Fruit fly (Drosophila melanogaster) whole organism, embryonic: ENCODE results near the gene Pfdn2.

Experiments
- Adf1 ChIP-seq: fragments of 200-800 bp; sonication (Bioruptor generic); IDR thresholded peaks from 2 replicates; pipeline ENCODE4 v1.3.6; 2022; ENCODE audit warnings: missing biosample characterization, missing genetic modification characterization
- CG10979 ChIP-seq: fragments of 200-800 bp; sonication (Bioruptor generic); optimal IDR thresholded peaks from 2 replicates; lab custom pipeline; 2018; ENCODE audit warnings: missing biosample characterization, mild to moderate bottlenecking, missing genetic modification characterization, moderate library complexity
- CG11093 ChIP-seq: fragments of 200-800 bp; sonication (Bioruptor generic); IDR thresholded peaks from 3 replicates; pipeline ENCODE4 v1.3.6; 2022; ENCODE audit warnings: missing biosample characterization, missing genetic modification characterization
- CG11723 ChIP-seq: fragments of 200-800 bp; sonication (Bioruptor generic); optimal IDR thresholded peaks from 2 replicates; lab custom pipeline; 2017; ENCODE audit warnings: missing biosample characterization, mild to moderate bottlenecking, missing genetic modification characterization
- CG12104 ChIP-seq: fragments of 200-800 bp; sonication (Bioruptor generic); optimal IDR thresholded peaks from 3 replicates; lab custom pipeline; 2016; ENCODE audit warnings: missing biosample characterization, missing genetic modification characterization
- CG13624 ChIP-seq: fragments of 200-800 bp; sonication (Bioruptor generic); optimal IDR thresholded peaks from 2 replicates; lab custom pipeline; 2016; ENCODE audit warnings: missing biosample characterization, missing genetic modification characterization
- CG15011 ChIP-seq: fragments of 200-800 bp; sonication (Bioruptor generic); optimal IDR thresholded peaks from 3 replicates; lab custom pipeline; 2018; ENCODE audit warnings: missing biosample characterization, mild to moderate bottlenecking, missing genetic modification characterization
- CG15514 ChIP-seq: fragments of 200-800 bp; sonication (Bioruptor generic); optimal IDR thresholded peaks from 3 replicates; lab custom pipeline; 2017; ENCODE audit warnings: missing biosample characterization, missing genetic modification characterization, mild to moderate bottlenecking, moderate library complexity, missing genetic modification reagents
- CG16813 ChIP-seq: fragments of 200-800 bp; sonication (Bioruptor generic); IDR thresholded peaks from 3 replicates; pipeline ENCODE4 v1.3.6; 2022; ENCODE audit warnings: missing biosample characterization, missing genetic modification characterization; ENCODE audit not compliant: partially characterized antibody
- CG1792 ChIP-seq: fragments of 200-800 bp; sonication (Bioruptor generic); optimal IDR thresholded peaks from 2 replicates; lab custom pipeline; 2016; ENCODE audit warnings: missing biosample characterization, missing genetic modification characterization
- CG18476 ChIP-seq: fragments of 200-800 bp; sonication (Bioruptor generic); optimal IDR thresholded peaks from 2 replicates; lab custom pipeline; 2016; ENCODE audit warnings: missing biosample characterization, mild to moderate bottlenecking, missing genetic modification characterization
- CG18619 ChIP-seq: fragments of 200-800 bp; sonication (Bioruptor generic); optimal IDR thresholded peaks from 3 replicates; lab custom pipeline; 2017; ENCODE audit warnings: missing biosample characterization, mild to moderate bottlenecking, missing genetic modification characterization
- CG2120 ChIP-seq: fragments of 200-800 bp; sonication (Bioruptor generic); optimal IDR thresholded peaks from 3 replicates; lab custom pipeline; 2016; ENCODE audit warnings: missing biosample characterization, missing genetic modification characterization
- CG31388 ChIP-seq: fragments of 200-800 bp; sonication (Bioruptor generic); optimal IDR thresholded peaks from 2 replicates; lab custom pipeline; 2016; ENCODE audit warnings: missing biosample characterization, missing genetic modification characterization
- CG31441 ChIP-seq: fragments of 200-800 bp; sonication (Bioruptor generic); IDR thresholded peaks from 2 replicates; pipeline ENCODE4 v1.3.6; 2022; ENCODE audit warnings: missing biosample characterization, missing genetic modification characterization
- CG3407 ChIP-seq: fragments of 200-800 bp; sonication (Bioruptor generic); optimal IDR thresholded peaks from 2 replicates; lab custom pipeline; 2018; ENCODE audit warnings: missing biosample characterization, mild to moderate bottlenecking, missing genetic modification characterization
- CG3995 ChIP-seq: fragments of 200-800 bp; sonication (Bioruptor generic); optimal IDR thresholded peaks from 3 replicates; lab custom pipeline; 2016; ENCODE audit warnings: missing biosample characterization, missing genetic modification characterization
- CG4707 ChIP-seq: fragments of 200-800 bp; sonication (Bioruptor generic); optimal IDR thresholded peaks from 2 replicates; lab custom pipeline; 2018; ENCODE audit warnings: missing biosample characterization, mild to moderate bottlenecking, missing genetic modification characterization, moderate library complexity
- CG8765 ChIP-seq: fragments of 200-800 bp; sonication (Bioruptor generic); IDR thresholded peaks from 2 replicates; pipeline ENCODE4 v1.3.6; 2022; ENCODE audit warnings: missing biosample characterization, missing genetic modification characterization
- CG9609 ChIP-seq: fragments of 200-800 bp; sonication (Bioruptor generic); optimal IDR thresholded peaks from 3 replicates; lab custom pipeline; 2016; ENCODE audit warnings: missing biosample characterization, missing genetic modification characterization
- Drgx ChIP-seq: fragments of 200-800 bp; sonication (Bioruptor generic); IDR thresholded peaks from 2 replicates; pipeline ENCODE4 v1.3.6; 2022; ENCODE audit warnings: missing biosample characterization, missing genetic modification characterization
- ERR ChIP-seq: fragments of 200-800 bp; sonication (Bioruptor generic); optimal IDR thresholded peaks from 2 replicates; lab custom pipeline; 2016; ENCODE audit warnings: missing biosample characterization, missing genetic modification characterization
- Fer3 ChIP-seq: fragments of 200-800 bp; sonication (Bioruptor generic); optimal IDR thresholded peaks from 2 replicates; lab custom pipeline; 2018; ENCODE audit warnings: missing biosample characterization, mild to moderate bottlenecking, missing genetic modification characterization, moderate library complexity
- GATAe ChIP-seq: fragments of 200-800 bp; sonication (Bioruptor generic); conservative IDR thresholded peaks from 2 replicates; pipeline ENCODE4 v1.3.6; 2022; ENCODE audit warnings: missing biosample characterization, missing genetic modification characterization
- Hr78 ChIP-seq, 2 experiments: fragments of 200-800 bp in 1 of 2; fragments of >200 bp in 1 of 2; sonication (Bioruptor generic) in 1 of 2; optimal IDR thresholded peaks; 2 replicates each; lab custom pipeline; 2017 to 2019; ENCODE audit warnings: missing biosample characterization in 2 of 2, missing genetic modification characterization in 2 of 2, mild to moderate bottlenecking in 1 of 2, moderate library complexity in 1 of 2
- MTF-1 ChIP-seq: fragments of 200-800 bp; sonication (Bioruptor generic); optimal IDR thresholded peaks from 2 replicates; lab custom pipeline; 2018; ENCODE audit warnings: missing biosample characterization, mild to moderate bottlenecking, missing genetic modification characterization, borderline replicate concordance
- Myb ChIP-seq: fragments of 200-800 bp; sonication (Bioruptor generic); optimal IDR thresholded peaks from 2 replicates; lab custom pipeline; 2016; ENCODE audit warnings: missing biosample characterization, missing genetic modification characterization
- NC2β ChIP-seq: fragments of 200-800 bp; sonication (Bioruptor generic); optimal IDR thresholded peaks from 2 replicates; lab custom pipeline; 2016; ENCODE audit warnings: missing biosample characterization, missing genetic modification characterization
- Opbp ChIP-seq: fragments of 200-800 bp; sonication (Bioruptor generic); IDR thresholded peaks from 3 replicates; pipeline ENCODE4 v1.3.6; 2022; ENCODE audit warnings: missing biosample characterization, missing genetic modification characterization; ENCODE audit not compliant: partially characterized antibody
- TFAM ChIP-seq: fragments of 200-800 bp; sonication (Bioruptor generic); optimal IDR thresholded peaks from 2 replicates; lab custom pipeline; 2017; ENCODE audit warnings: missing biosample characterization, missing genetic modification characterization, inconsistent platforms
- Vsx1 ChIP-seq: fragments of 200-800 bp; sonication (Bioruptor generic); optimal IDR thresholded peaks from 2 replicates; lab custom pipeline; 2017; ENCODE audit warnings: missing biosample characterization, mild to moderate bottlenecking, missing genetic modification characterization, missing genetic modification reagents
- YL-1 ChIP-seq: fragments of 200-800 bp; sonication (Bioruptor generic); optimal IDR thresholded peaks from 3 replicates; lab custom pipeline; 2017; ENCODE audit warnings: missing biosample characterization, mild to moderate bottlenecking, missing genetic modification characterization
- ap ChIP-seq: fragments of 200-800 bp; sonication (Bioruptor generic); IDR thresholded peaks from 2 replicates; pipeline ENCODE4 v1.3.6; 2022; ENCODE audit warnings: missing biosample characterization, missing genetic modification characterization
- ato ChIP-seq: fragments of 200-800 bp; sonication (Bioruptor generic); IDR thresholded peaks from 2 replicates; pipeline ENCODE4 v1.3.6; 2022; ENCODE audit warnings: missing biosample characterization, missing genetic modification characterization; ENCODE audit not compliant: partially characterized antibody
- bowl ChIP-seq: fragments of 200-800 bp; sonication (Bioruptor generic); IDR thresholded peaks from 2 replicates; pipeline ENCODE4 v1.3.6; 2022; ENCODE audit warnings: missing biosample characterization, missing genetic modification characterization
- chn ChIP-seq: fragments of 200-800 bp; sonication (Bioruptor generic); optimal IDR thresholded peaks from 2 replicates; lab custom pipeline; 2016; ENCODE audit warnings: missing biosample characterization, missing genetic modification characterization
- exex ChIP-seq: fragments of 200-800 bp; sonication (Bioruptor generic); optimal IDR thresholded peaks from 4 replicates; lab custom pipeline; 2018; ENCODE audit warnings: missing biosample characterization, mild to moderate bottlenecking, missing genetic modification characterization, moderate library complexity
- fd64A ChIP-seq: fragments of 200-800 bp; sonication (Bioruptor generic); optimal IDR thresholded peaks from 3 replicates; lab custom pipeline; 2018; ENCODE audit warnings: missing biosample characterization, mild to moderate bottlenecking, missing genetic modification characterization
- hb ChIP-seq: fragments of 200-800 bp; sonication (Bioruptor generic); IDR thresholded peaks from 3 replicates; pipeline ENCODE4 v1.3.6; 2022; ENCODE audit warnings: missing biosample characterization, missing genetic modification characterization; ENCODE audit not compliant: partially characterized antibody
- kay ChIP-seq: fragments of 200-800 bp; sonication (Bioruptor generic); optimal IDR thresholded peaks from 2 replicates; lab custom pipeline; 2016; ENCODE audit warnings: missing biosample characterization, missing genetic modification characterization
- mirr ChIP-seq: fragments of 200-800 bp; sonication (Bioruptor generic); optimal IDR thresholded peaks from 3 replicates; lab custom pipeline; 2018; ENCODE audit warnings: missing biosample characterization, mild to moderate bottlenecking, missing genetic modification characterization
- org-1 ChIP-seq: fragments of 200-800 bp; sonication (Bioruptor generic); optimal IDR thresholded peaks from 2 replicates; lab custom pipeline; 2017; ENCODE audit warnings: missing biosample characterization, missing genetic modification characterization
- pan ChIP-seq, 4 experiments: fragments of >200 bp in 3 of 4; fragments of 200-800 bp in 1 of 4; sonication (Bioruptor generic) in 1 of 4; optimal IDR thresholded peaks in 3 of 4; IDR thresholded peaks in 1 of 4; 2 replicates each; pipeline versions ENCODE4 v1.3.6 to Lab custom; 2017 to 2022; ENCODE audit warnings: missing biosample characterization in 2 of 4, missing genetic modification characterization in 2 of 4, mixed read lengths in 1 of 4
- slbo ChIP-seq: fragments of 200-800 bp; sonication (Bioruptor generic); IDR thresholded peaks from 2 replicates; pipeline ENCODE4 v1.3.6; 2022; ENCODE audit warnings: missing biosample characterization, missing genetic modification characterization
- tin ChIP-seq: fragments of 200-800 bp; sonication (Bioruptor generic); optimal IDR thresholded peaks from 3 replicates; lab custom pipeline; 2016; ENCODE audit warnings: missing biosample characterization, missing genetic modification characterization
- twi ChIP-seq: fragments of 200-800 bp; optimal IDR thresholded peaks from 2 replicates; lab custom pipeline; 2019; ENCODE audit warnings: missing biosample characterization, mild to moderate bottlenecking, missing genetic modification characterization, moderate library complexity
- unc-4 ChIP-seq: fragments of 200-800 bp; sonication (Bioruptor generic); IDR thresholded peaks from 2 replicates; pipeline ENCODE4 v1.3.6; 2022; ENCODE audit warnings: missing biosample characterization, missing genetic modification characterization; ENCODE audit not compliant: partially characterized antibody
- zen ChIP-seq: fragments of 200-800 bp; sonication (Bioruptor generic); optimal IDR thresholded peaks from 3 replicates; lab custom pipeline; 2018; ENCODE audit warnings: missing biosample characterization, mild to moderate bottlenecking, missing genetic modification characterization, moderate library complexity
- zfh2 ChIP-seq: fragments of 200-800 bp; sonication (Bioruptor generic); optimal IDR thresholded peaks from 2 replicates; lab custom pipeline; 2016; ENCODE audit warnings: missing biosample characterization, missing genetic modification characterization

Pfdn2 gene

dm6 chr3L:11047877-11048276 is 26.3 kb downstream of the Pfdn2 start (continued):
- peak; percentile 45; the same call in 1 of the 2 replicates for TF ChIP-seq ap (GFP tag; lab: Robert Waterston, UW)
- TF ChIP-seq bowl (GFP tag; lab: Robert Waterston, UW): peak; percentile 44; the same call in 1 of the 2 replicates
- TF ChIP-seq Opbp (GFP tag; lab: Robert Waterston, UW): peak; percentile 54; the same call in 1 of the 3 replicates
- peak; percentile 49 for TF ChIP-seq kay (GFP tag; lab: Kevin White, UChicago)
- peak; percentile 19; the same call in 1 of the 2 replicates for TF ChIP-seq Adf1
- TF ChIP-seq CG16813 (GFP tag; lab: Robert Waterston, UW): no peak
- TF ChIP-seq MTF-1: peak; percentile 67
- peak; percentile 83 for TF ChIP-seq Vsx1 (GFP tag; lab: Kevin White, UChicago)
- TF ChIP-seq twi (tag; lab: Kevin White, UChicago): peak; percentile 53
- TF ChIP-seq CG18476 (GFP tag; lab: Kevin White, UChicago): peak; percentile 12
- no peak for TF ChIP-seq hb (GFP tag; lab: Robert Waterston, UW)
- peak; percentile 22 for TF ChIP-seq ERR (GFP tag; lab: Kevin White, UChicago)
- peak; percentile 76 for TF ChIP-seq CG9609 (GFP tag; lab: Kevin White, UChicago)
- peak; percentile 15 for TF ChIP-seq org-1 (GFP tag; lab: Kevin White, UChicago)
- TF ChIP-seq unc-4 (GFP tag; lab: Robert Waterston, UW): no peak
- peak; percentile 69 for TF ChIP-seq CG13624
- no peak for TF ChIP-seq GATAe (GFP tag; lab: Robert Waterston, UW)
- TF ChIP-seq CG2120: peak; percentile 72
- peak; percentile 40; the same call in 1 of the 2 replicates for TF ChIP-seq Drgx
- TF ChIP-seq CG3407 (GFP tag; lab: Kevin White, UChicago): peak; percentile 52
- peak; percentile 12 for TF ChIP-seq YL-1 (GFP tag; lab: Kevin White, UChicago)
- no peak for TF ChIP-seq pan (optimal IDR thresholded peaks at IDR 0.05; lab: Kevin White, UChicago)
- TF ChIP-seq pan (GFP tag; optimal IDR thresholded peaks at IDR 0.05 in 1 of 2, IDR thresholded peaks at IDR 0.05 in 1 of 2): peak in 1 of 2 experiments; percentile 75
- TF ChIP-seq zfh2 (GFP tag; lab: Kevin White, UChicago): no peak
- TF ChIP-seq ato (GFP tag; lab: Robert Waterston, UW): no peak
- TF ChIP-seq CG15011 (GFP tag; lab: Kevin White, UChicago): peak; percentile 16
- TF ChIP-seq CG8765 (GFP tag; lab: Robert Waterston, UW): peak; percentile 60; the same call in 1 of the 2 replicates
- TF ChIP-seq fd64A (GFP tag; lab: Kevin White, UChicago): peak; percentile 59
- peak; percentile 65 for TF ChIP-seq CG11723 (GFP tag; lab: Kevin White, UChicago)
- peak; percentile 96 for TF ChIP-seq Myb (GFP tag; lab: Kevin White, UChicago)
- peak; percentile 35 for TF ChIP-seq CG31388 (GFP tag; lab: Kevin White, UChicago)
- TF ChIP-seq tin (GFP tag; lab: Kevin White, UChicago): peak; percentile 83
- peak; percentile 64 for TF ChIP-seq Fer3 (tag; lab: Kevin White, UChicago)
- peak; percentile 57 for TF ChIP-seq chn (GFP tag; lab: Kevin White, UChicago)
- TF ChIP-seq Hr78 (GFP tag; optimal IDR thresholded peaks at IDR 0.05; lab: Kevin White, UChicago): no peak
- TF ChIP-seq TFAM (GFP tag; lab: Kevin White, UChicago): no peak
- peak; percentile 72 for TF ChIP-seq zen (tag; lab: Kevin White, UChicago)
- TF ChIP-seq CG1792 (GFP tag; lab: Kevin White, UChicago): no peak
- TF ChIP-seq CG12104 (GFP tag; lab: Kevin White, UChicago): peak; percentile 57
- no peak for TF ChIP-seq exex (tag; lab: Kevin White, UChicago)
- no peak for TF ChIP-seq CG3995
- peak; percentile 74 for TF ChIP-seq mirr
- TF ChIP-seq CG31441 (GFP tag; lab: Robert Waterston, UW): peak; percentile 44; the same call in 1 of the 2 replicates
- peak; percentile 85 for TF ChIP-seq NC2β (GFP tag; lab: Kevin White, UChicago)
- peak; percentile 89 for TF ChIP-seq CG10979
- peak; percentile 50; the same call in 2 of the 3 replicates for TF ChIP-seq CG11093 (GFP tag; lab: Robert Waterston, UW)
- peak; percentile 73 for TF ChIP-seq CG18619 (GFP tag; lab: Kevin White, UChicago)
- TF ChIP-seq CG4707 (GFP tag; lab: Kevin White, UChicago): peak; percentile 54
- peak; percentile 48 for TF ChIP-seq CG15514
- peak; percentile 87 for TF ChIP-seq slbo
